Fruit fly (Drosophila melanogaster): ENCODE measurements around the gene aspr.

aspr gene

dm6 chrX:20147693-20148174 is at the start of gene aspr (continued):
- TF ChIP-seq NFAT (GFP tag; IDR thresholded peaks at IDR 0.05) (no peak), stc (GFP tag; IDR thresholded peaks at IDR 0.05) (no peak), NfI (GFP tag; optimal IDR thresholded peaks at IDR 0.05) (peak; percentile 20), al (GFP tag; IDR thresholded peaks at IDR 0.05) (peak; percentile 25; the same call in 1 of the 2 replicates), CTCF (GFP tag; optimal IDR thresholded peaks at IDR 0.05) (no peak), CG2120 (GFP tag; optimal IDR thresholded peaks at IDR 0.05) (peak; percentile 27), CG31441 (GFP tag; IDR thresholded peaks at IDR 0.05) (no peak), trh (GFP tag; optimal IDR thresholded peaks at IDR 0.05) (no peak), CG31388 (GFP tag; optimal IDR thresholded peaks at IDR 0.05) (no peak), CoRest (tag; optimal IDR thresholded peaks at IDR 0.05) (peak; percentile 25), ham (GFP tag; IDR thresholded peaks at IDR 0.05) (no peak), en (GFP tag; optimal IDR thresholded peaks at IDR 0.05) (no peak), Nf-YA (GFP tag; IDR thresholded peaks at IDR 0.05) (no peak), CrebB (tag; optimal IDR thresholded peaks at IDR 0.05) (no peak), gcm (GFP tag; optimal IDR thresholded peaks at IDR 0.05) (no peak), CG3163 (GFP tag; optimal IDR thresholded peaks at IDR 0.05) (no peak), Scr (GFP tag; IDR thresholded peaks at IDR 0.05; ENCODE audit: partially characterized antibody) (no peak), phol (tag; optimal IDR thresholded peaks at IDR 0.05) (no peak)

dm6 chrX:20104987-20105386 is 42.9 kb upstream of the aspr start:
- TF ChIP-seq repo (GFP tag; optimal IDR thresholded peaks at IDR 0.05) (no peak), CG13287 (GFP tag; IDR thresholded peaks at IDR 0.05; ENCODE audit: partially characterized antibody) (no peak), Dip2 (GFP tag; IDR thresholded peaks at IDR 0.05) (peak; percentile 53), CTCF (GFP tag; optimal IDR thresholded peaks at IDR 0.05) (peak; percentile 72), CG13424 (tag; optimal IDR thresholded peaks at IDR 0.05) (no peak), h (optimal IDR thresholded peaks at IDR 0.05) (no peak)

- TF ChIP-seq trem (tag; optimal IDR thresholded peaks at IDR 0.05): peak; percentile 8
- no peak for TF ChIP-seq abd-A (tag; optimal IDR thresholded peaks at IDR 0.05)
- no peak for TF ChIP-seq CG32767 (GFP tag; IDR thresholded peaks at IDR 0.05)
- peak; percentile 16 for TF ChIP-seq stwl (tag; optimal IDR thresholded peaks at IDR 0.05)
Measured at dm6 chrX:20110475-20110874, 37.4 kb upstream of the aspr start, which contains the start of gene karr. Gene karr (minus strand): TSS chrX:20110575.

- TF ChIP-seq Abd-B (GFP tag; optimal IDR thresholded peaks at IDR 0.05) (no peak), HLH4C (GFP tag; IDR thresholded peaks at IDR 0.05; ENCODE audit: partially characterized antibody) (0 out of 3 replicates have a peak, but pooled peaks have one; percentile 4), sqz (GFP tag; optimal IDR thresholded peaks at IDR 0.05) (no peak)
Measured at dm6 chrX:20122153-20122552, 25.8 kb upstream of the aspr start, which contains the start of gene CG34331. Gene CG34331 (plus strand): TSS chrX:20122453.

dm6 chrX:20129554-20129953 is 18.4 kb upstream of the aspr start:
- TF ChIP-seq CG8359 (GFP tag; optimal IDR thresholded peaks at IDR 0.05; ENCODE audit: borderline replicate concordance) (peak; percentile 78), row (GFP tag; IDR thresholded peaks at IDR 0.05) (no peak)

dm6 chrX:20130486-20130885 is 17.4 kb upstream of the aspr start:
- no peak for TF ChIP-seq CG11504 (tag; optimal IDR thresholded peaks at IDR 0.05)
- no peak for TF ChIP-seq prd (optimal IDR thresholded peaks at IDR 0.05)
- 0 out of 3 replicates have a peak, but pooled peaks have one; percentile 36 for TF ChIP-seq prd (GFP tag; IDR thresholded peaks at IDR 0.05)
- peak; percentile 58 for TF ChIP-seq Drgx (GFP tag; IDR thresholded peaks at IDR 0.05)

Measured in whole organism, embryonic.